Worm (Caenorhabditis elegans) whole organism, young adult: ENCODE measurements around the gene fbxb-13.

Experiments
- F55B11.4 ChIP-seq: sonication (generic microtip); optimal IDR thresholded peaks from 2 replicates; lab custom pipeline; 2016; ENCODE audit warnings: missing compliant biosample characterization, missing genetic modification characterization, borderline replicate concordance; ENCODE audit not compliant: insufficient read depth
- K11D2.4 ChIP-seq: fragments of 200-800 bp; sonication (Bioruptor generic); IDR thresholded peaks from 2 replicates; pipeline ENCODE4 v1.3.6; 2022; ENCODE audit warnings: missing genetic modification reagents, missing genetic modification characterization, missing compliant biosample characterization
- Y53F4B.3 ChIP-seq: fragments of 200-800 bp; sonication (Bioruptor generic); IDR thresholded peaks from 2 replicates; pipeline ENCODE4 v1.3.6; 2022; ENCODE audit warnings: missing genetic modification reagents, missing genetic modification characterization, missing compliant biosample characterization
- ceh-91 ChIP-seq: fragments of 200-800 bp; sonication (Bioruptor generic); IDR thresholded peaks from 2 replicates; pipeline ENCODE4 v1.3.6; 2022; ENCODE audit warnings: missing genetic modification reagents, missing genetic modification characterization, missing compliant biosample characterization
- him-1 ChIP-seq: sonication (generic microtip); optimal IDR thresholded peaks from 2 replicates; lab custom pipeline; 2016; ENCODE audit warnings: missing genotype, missing genetic modification reagents, missing genetic modification characterization, missing compliant biosample characterization
- madf-3 ChIP-seq: fragments of 200-800 bp; sonication (Bioruptor generic); IDR thresholded peaks from 2 replicates; pipeline ENCODE4 v1.3.6; 2022; ENCODE audit warnings: missing genetic modification reagents, missing genetic modification characterization, missing compliant biosample characterization
- nhr-27 ChIP-seq: fragments of 200-800 bp; sonication (Bioruptor generic); optimal IDR thresholded peaks from 2 replicates; lab custom pipeline; 2018; ENCODE audit warnings: mild to moderate bottlenecking, missing genetic modification characterization, moderate library complexity, missing compliant biosample characterization
- tbp1 ChIP-seq: fragments of 200-800 bp; sonication (Bioruptor generic); optimal IDR thresholded peaks from 2 replicates; lab custom pipeline; 2018; ENCODE audit warnings: mild to moderate bottlenecking, missing genetic modification characterization, missing compliant biosample characterization

- TF ChIP-seq nhr-27 (tag; lab: Kevin White, UChicago) (no peak), F55B11.4 (no peak), K11D2.4 (GFP tag; lab: Robert Waterston, UW) (no peak), madf-3 (GFP tag; lab: Robert Waterston, UW) (no peak), ceh-91 (GFP tag; lab: Robert Waterston, UW) (no peak), tbp1 (GFP tag; lab: Kevin White, UChicago) (no peak), Y53F4B.3 (GFP tag; lab: Robert Waterston, UW) (no peak), him-1 (no peak)
Measured at ce11 chrII:1756072-1756471, 32.0 kb upstream of the fbxb-13 start, which contains the start of gene F36H5.17.
